Worm (Caenorhabditis elegans) whole organism, L4 larva: ENCODE results near the gene M04G7.2.
A peak's percentile ranks its signal among the peaks of the same experiment; 100 is the strongest.
"Not testable (repeated sequence)": the region's sequence is repeated elsewhere in the genome, so short reads cannot be mapped to it uniquely, and the experiment has no call there.

Experiments
- D1046.2 ChIP-seq: fragments of 200-800 bp; sonication (Bioruptor generic); IDR thresholded peaks from 2 replicates; pipeline ENCODE4 v1.3.6; 2022; ENCODE audit warnings: missing genetic modification characterization, missing compliant biosample characterization
- F37D6.2 ChIP-seq: sonication (generic microtip); optimal IDR thresholded peaks from 2 replicates; lab custom pipeline; 2016; ENCODE audit warnings: mild to moderate bottlenecking, missing genetic modification characterization, missing compliant biosample characterization
- Y105C5A.15 ChIP-seq: fragments of 200-800 bp; sonication (Bioruptor generic); IDR thresholded peaks from 2 replicates; pipeline ENCODE4 v1.3.6; 2022; ENCODE audit warnings: missing genetic modification characterization, missing compliant biosample characterization
- Y48G9A.11 ChIP-seq: fragments of 200-800 bp; sonication (Bioruptor generic); IDR thresholded peaks from 2 replicates; pipeline ENCODE4 v1.3.6; 2022; ENCODE audit warnings: missing genetic modification reagents, missing genetic modification characterization, missing compliant biosample characterization
- ZK337.2 ChIP-seq: fragments of 200-800 bp; sonication (Bioruptor generic); IDR thresholded peaks from 2 replicates; pipeline ENCODE4 v1.3.6; 2022; ENCODE audit warnings: missing genetic modification reagents, missing genetic modification characterization, missing compliant biosample characterization
- ZK546.5 ChIP-seq, 2 experiments: sonication (generic microtip); optimal IDR thresholded peaks; 2 replicates each; lab custom pipeline; 2017; ENCODE audit warnings: missing biosample characterization in 2 of 2, missing genetic modification characterization in 2 of 2
- ceh-32 ChIP-seq: sonication (generic microtip); optimal IDR thresholded peaks from 2 replicates; lab custom pipeline; 2016; ENCODE audit warnings: mild to moderate bottlenecking, missing genetic modification characterization, missing compliant biosample characterization; ENCODE audit not compliant: poor library complexity
- ceh-82 ChIP-seq: sonication (generic microtip); optimal IDR thresholded peaks from 2 replicates; lab custom pipeline; 2017; ENCODE audit warnings: missing biosample characterization, missing genetic modification characterization
- daf-19 ChIP-seq: fragments of 200-800 bp; sonication (Bioruptor generic); conservative IDR thresholded peaks from 2 replicates; pipeline ENCODE4 v1.3.6; 2022; ENCODE audit warnings: missing genetic modification characterization, missing compliant biosample characterization
- daf-8 ChIP-seq: fragments of 200-800 bp; sonication (Bioruptor generic); IDR thresholded peaks from 2 replicates; pipeline ENCODE4 v1.3.6; 2022; ENCODE audit warnings: missing genetic modification characterization, missing compliant biosample characterization
- dmd-6 ChIP-seq: fragments of 200-800 bp; sonication (Bioruptor generic); IDR thresholded peaks from 2 replicates; pipeline ENCODE4 v1.3.6; 2022; ENCODE audit warnings: missing genetic modification reagents, missing genetic modification characterization, missing compliant biosample characterization
- dmd-9 ChIP-seq: fragments of 200-800 bp; sonication (Bioruptor generic); IDR thresholded peaks from 2 replicates; pipeline ENCODE4 v1.3.6; 2022; ENCODE audit warnings: missing genetic modification reagents, missing genetic modification characterization, missing compliant biosample characterization
- egl-43 ChIP-seq: fragments of 200-800 bp; sonication (Bioruptor generic); IDR thresholded peaks from 2 replicates; pipeline ENCODE4 v1.3.6; 2022; ENCODE audit warnings: missing genetic modification reagents, missing genetic modification characterization, missing compliant biosample characterization
- fkh-10 ChIP-seq: fragments of 150-350 bp; optimal IDR thresholded peaks from 2 replicates; lab custom pipeline; 2014; ENCODE audit warnings: missing biosample characterization, missing genetic modification reagents, missing genetic modification characterization
- hif-1 ChIP-seq, 2 experiments: sonication (generic microtip); optimal IDR thresholded peaks; 2 replicates each; lab custom pipeline; 2016 to 2017; ENCODE audit warnings: missing compliant biosample characterization in 2 of 2, missing genetic modification characterization in 2 of 2, missing genetic modification reagents in 2 of 2, missing genotype in 2 of 2, mild to moderate bottlenecking in 1 of 2
- hmg-1.1 ChIP-seq: fragments of 200-800 bp; sonication (Bioruptor generic); IDR thresholded peaks from 2 replicates; pipeline ENCODE4 v1.3.6; 2022; ENCODE audit warnings: missing genetic modification reagents, missing genetic modification characterization, missing compliant biosample characterization
- jun-1 ChIP-seq: fragments of 150-350 bp; optimal IDR thresholded peaks from 2 replicates; lab custom pipeline; 2014; ENCODE audit warnings: missing biosample characterization, missing genetic modification reagents, missing genetic modification characterization
- lin-15B ChIP-seq: fragments of 150-350 bp; sonication (generic microtip); optimal IDR thresholded peaks from 3 replicates; lab custom pipeline; 2014; ENCODE audit warnings: missing biosample characterization, missing genetic modification characterization
- lir-3 ChIP-seq: sonication (generic microtip); optimal IDR thresholded peaks from 2 replicates; lab custom pipeline; 2016; ENCODE audit warnings: mild to moderate bottlenecking, missing genetic modification characterization, missing compliant biosample characterization
- madf-5 ChIP-seq, 2 experiments: fragments of 200-800 bp; sonication (Bioruptor generic); IDR thresholded peaks; 2 replicates each; pipeline ENCODE4 v1.3.6; 2022; ENCODE audit warnings: missing compliant biosample characterization in 2 of 2, missing genetic modification characterization in 2 of 2
- mdl-1 ChIP-seq, 2 experiments: fragments of 150-350 bp in 1 of 2; sonication (generic microtip) in 1 of 2; optimal IDR thresholded peaks; 2 replicates each; lab custom pipeline; 2014 to 2017; ENCODE audit warnings: missing biosample characterization in 2 of 2, missing genetic modification characterization in 2 of 2
- mep-1 ChIP-seq: fragments of 150-350 bp; sonication (generic microtip); optimal IDR thresholded peaks from 3 replicates; lab custom pipeline; 2014; ENCODE audit warnings: missing biosample characterization, missing genetic modification characterization
- nhr-10 ChIP-seq: fragments of 150-350 bp; optimal IDR thresholded peaks from 2 replicates; lab custom pipeline; 2014; ENCODE audit warnings: missing biosample characterization, missing genetic modification characterization
- nhr-11 ChIP-seq: fragments of 150-350 bp; optimal IDR thresholded peaks from 2 replicates; lab custom pipeline; 2014; ENCODE audit warnings: missing biosample characterization, missing genetic modification characterization
- nhr-28 ChIP-seq: fragments of 150-350 bp; optimal IDR thresholded peaks from 2 replicates; lab custom pipeline; 2014; ENCODE audit warnings: missing biosample characterization, missing genetic modification characterization
- nhr-48 ChIP-seq: sonication (generic microtip); optimal IDR thresholded peaks from 2 replicates; lab custom pipeline; 2016; ENCODE audit warnings: mild to moderate bottlenecking, missing genetic modification characterization, missing compliant biosample characterization
- nhr-77 ChIP-seq: fragments of 150-350 bp; optimal IDR thresholded peaks from 2 replicates; lab custom pipeline; 2014; ENCODE audit warnings: missing biosample characterization, missing genetic modification characterization
- saeg-2 ChIP-seq: fragments of 200-800 bp; sonication (Bioruptor generic); IDR thresholded peaks from 2 replicates; pipeline ENCODE4 v1.3.6; 2022; ENCODE audit warnings: missing genetic modification reagents, missing genetic modification characterization, missing compliant biosample characterization
- set-16 ChIP-seq: fragments of 200-800 bp; sonication (Bioruptor generic); IDR thresholded peaks from 2 replicates; pipeline ENCODE4 v1.3.6; 2022; ENCODE audit warnings: missing genetic modification reagents, missing genetic modification characterization, missing compliant biosample characterization
- snpc-1.2 ChIP-seq: fragments of 200-800 bp; sonication (Bioruptor generic); IDR thresholded peaks from 2 replicates; pipeline ENCODE4 v1.3.6; 2022; ENCODE audit warnings: missing genetic modification reagents, missing genetic modification characterization, missing compliant biosample characterization
- spr-1 ChIP-seq: sonication (generic microtip); optimal IDR thresholded peaks from 2 replicates; lab custom pipeline; 2016; ENCODE audit warnings: mild to moderate bottlenecking, missing genetic modification characterization, missing compliant biosample characterization
- tag-97 ChIP-seq: fragments of 200-800 bp; sonication (Bioruptor generic); IDR thresholded peaks from 2 replicates; pipeline ENCODE4 v1.3.6; 2022; ENCODE audit warnings: missing genetic modification characterization, missing compliant biosample characterization
- tra-1 ChIP-seq: fragments of 200-800 bp; sonication (Bioruptor generic); IDR thresholded peaks from 2 replicates; pipeline ENCODE4 v1.3.6; 2022; ENCODE audit warnings: missing genetic modification reagents, missing genetic modification characterization, missing compliant biosample characterization
- unc-39 ChIP-seq: sonication (generic microtip); optimal IDR thresholded peaks from 2 replicates; lab custom pipeline; 2017; ENCODE audit warnings: missing biosample characterization, missing genetic modification characterization
- unc-62 ChIP-seq, 3 experiments: fragments of 150-350 bp in 1 of 3; sonication (generic microtip); optimal IDR thresholded peaks in 2 of 3; peaks in 1 of 3; 1 replicate in 1 of 3; 2 replicates in 2 of 3; lab custom pipeline; 2014 to 2017; ENCODE audit warnings: missing biosample characterization in 3 of 3, missing genetic modification characterization in 3 of 3, missing genetic modification reagents in 3 of 3, missing genotype in 1 of 3

Gene M04G7.2

DNA sequence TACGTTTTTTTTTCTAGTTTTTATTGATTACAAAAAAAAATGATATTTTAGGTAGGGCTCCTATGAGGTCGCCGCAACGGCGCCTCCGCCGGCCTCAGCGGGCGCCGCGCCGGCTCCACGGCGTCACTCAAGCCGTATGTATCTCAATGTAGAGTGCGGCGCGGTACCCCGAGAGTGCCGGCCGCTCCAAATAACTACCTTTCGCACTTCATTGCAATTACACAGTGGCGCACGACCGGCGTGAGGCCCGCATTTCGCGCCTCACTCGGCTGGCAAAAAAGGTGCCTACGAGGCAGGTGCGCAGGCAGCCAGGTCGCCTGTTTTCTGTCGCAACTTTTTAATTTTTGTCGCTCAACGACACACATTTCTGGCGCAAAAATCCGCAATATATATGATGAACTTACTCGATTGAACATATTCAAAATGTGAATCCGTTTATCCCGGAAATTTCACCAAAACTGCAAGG is at the start of gene M04G7.2:
TSS of gene M04G7.2 (minus strand) at position 416 of the 466 bp plus-strand sequence.
- TF ChIP-seq Y105C5A.15 (GFP tag; lab: Robert Waterston, UW) = 0 out of 2 replicates have a peak, but pooled peaks have one; percentile 24
- 0 out of 2 replicates have a peak, but pooled peaks have one; percentile 13 for TF ChIP-seq Y48G9A.11
- TF ChIP-seq egl-43 (GFP tag; lab: Robert Waterston, UW) = peak; percentile 73
- TF ChIP-seq daf-8 = peak; percentile 17; the same call in 1 of the 2 replicates
- peak; percentile 91 for TF ChIP-seq set-16 (GFP tag; lab: Robert Waterston, UW)
- TF ChIP-seq dmd-9 = 0 out of 2 replicates have a peak, but pooled peaks have one; percentile 56
- no peak for TF ChIP-seq nhr-10 (tag; lab: Kevin White, UChicago)
- TF ChIP-seq nhr-48 (tag; lab: Kevin White, UChicago) = no peak
- no peak for TF ChIP-seq D1046.2
- peak in 1 of 2 experiments; percentile 26 for TF ChIP-seq hif-1 (tag; optimal IDR thresholded peaks at IDR 0.05; lab: Kevin White, UChicago)
- 0 out of 2 replicates have a peak, but pooled peaks have one; percentile 12 for TF ChIP-seq hmg-1.1
- TF ChIP-seq, all 104 proteins: peak for 8

ce11 chrIV:506384-506783 is 45.6 kb upstream of the M04G7.2 start, which contains the start of gene W03G1.5:
W03G1.5 (minus strand) TSS chrIV:506484.
- TF ChIP-seq lin-15B (tag; lab: Kevin White, UChicago) (no peak), nhr-11 (peak; percentile 3)

DNA sequence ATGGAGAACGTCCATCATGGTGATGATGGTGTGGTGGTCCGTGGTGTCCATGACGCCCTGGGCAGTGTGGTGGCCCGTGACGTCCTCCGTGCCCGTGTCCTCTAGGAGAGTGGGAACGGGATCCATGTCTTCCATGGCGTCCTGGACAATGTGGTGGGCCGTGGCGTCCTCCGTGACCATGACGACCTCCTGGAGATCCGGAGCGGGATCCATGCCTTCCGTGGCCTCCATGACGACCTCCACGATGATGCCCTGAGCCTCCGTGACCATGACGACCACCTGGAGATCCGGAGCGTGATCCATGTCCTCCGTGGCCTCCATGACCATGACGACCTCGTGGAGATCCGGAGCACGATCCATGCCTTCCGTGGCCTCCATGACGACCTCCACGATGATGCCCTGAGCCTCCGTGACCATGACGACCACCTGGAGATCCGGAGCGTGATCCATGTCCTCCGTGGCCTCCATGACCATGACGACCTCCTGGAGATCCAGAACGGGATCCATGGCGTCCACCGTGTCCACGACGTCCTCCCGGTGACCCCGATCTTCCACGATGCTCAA is 44.5 kb upstream of the M04G7.2 start:
- peak in 1 of 2 experiments; percentile 19 for TF ChIP-seq unc-62 (GFP tag; optimal IDR thresholded peaks at IDR 0.05 in 1 of 2; lab: Kevin White, UChicago)
- TF ChIP-seq unc-62 (tag; optimal IDR thresholded peaks at IDR 0.05; lab: Kevin White, UChicago) = not testable (repeated sequence)
- peak; percentile 82 for TF ChIP-seq set-16 (GFP tag; lab: Robert Waterston, UW)

DNA sequence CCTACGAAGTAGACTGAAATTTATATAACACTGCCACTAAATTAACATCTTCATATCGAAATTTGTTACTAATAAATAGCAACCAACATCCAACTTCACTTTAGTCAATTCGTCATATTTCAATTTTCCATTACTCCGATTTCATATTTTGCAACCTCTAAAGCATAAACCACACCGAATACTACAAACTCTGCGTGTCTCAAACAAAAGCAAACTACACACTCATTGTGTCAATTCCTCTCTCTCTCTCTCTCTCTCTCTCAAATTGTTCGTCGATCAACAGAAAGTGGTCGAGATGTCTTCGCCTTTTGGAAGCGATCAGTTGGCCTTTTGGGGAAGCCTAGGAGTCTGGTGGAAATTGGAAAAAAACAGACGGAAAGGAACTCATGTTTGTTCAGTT is 43.7 kb upstream of the M04G7.2 start:
- TF ChIP-seq unc-62 (GFP tag; optimal IDR thresholded peaks at IDR 0.05 in 1 of 2; lab: Kevin White, UChicago) (peak in 1 of 2 experiments; percentile 3), unc-62 (tag; optimal IDR thresholded peaks at IDR 0.05; lab: Kevin White, UChicago) (no peak), daf-19 (GFP tag; lab: Robert Waterston, UW) (no peak), nhr-28 (tag; lab: Kevin White, UChicago) (peak; percentile 92)

ce11 chrIV:497155-497554 is 36.3 kb upstream of the M04G7.2 start:
- TF ChIP-seq snpc-1.2 (GFP tag; lab: Robert Waterston, UW) (no peak), F37D6.2 (no peak), Y48G9A.11 (no peak), jun-1 (tag; lab: Kevin White, UChicago) (no peak), unc-39 (tag; lab: Kevin White, UChicago) (no peak), madf-5 (GFP tag; IDR thresholded peaks at IDR 0.05; lab: Robert Waterston, UW) (no peak), fkh-10 (no peak), ceh-32 (tag; lab: Kevin White, UChicago) (no peak)

DNA sequence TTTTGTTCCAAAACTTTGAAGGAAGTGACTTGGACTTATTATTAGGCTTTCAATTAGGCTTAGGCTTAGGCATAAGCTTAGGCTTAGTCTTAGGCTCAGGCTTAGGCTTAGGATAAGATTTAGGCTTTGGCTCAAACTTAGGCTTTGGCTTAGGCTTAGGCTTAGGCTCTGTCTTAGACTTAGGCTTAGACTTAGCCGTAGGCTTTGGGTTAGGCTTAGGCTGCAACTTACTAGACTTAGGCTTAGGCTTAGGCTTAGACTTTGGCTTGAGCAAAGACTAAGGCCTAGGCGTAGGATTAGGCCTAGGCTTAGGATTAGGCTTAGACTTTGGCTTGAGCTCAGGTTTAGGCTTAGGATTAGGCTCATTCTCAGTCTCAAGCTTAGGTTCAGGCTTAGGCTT is 23.9 kb upstream of the M04G7.2 start:
- TF ChIP-seq ceh-82 (tag; lab: Kevin White, UChicago) (no peak), set-16 (GFP tag; lab: Robert Waterston, UW) (no peak), Y48G9A.11 (no peak), tra-1 (GFP tag; lab: Robert Waterston, UW) (no peak), ZK337.2 (GFP tag; lab: Robert Waterston, UW) (no peak), mep-1 (tag; lab: Kevin White, UChicago) (no peak), tag-97 (GFP tag; lab: Robert Waterston, UW) (no peak), spr-1 (tag; lab: Kevin White, UChicago) (no peak), lir-3 (tag; lab: Kevin White, UChicago) (no peak), nhr-77 (tag; lab: Kevin White, UChicago) (no peak), dmd-6 (GFP tag; lab: Robert Waterston, UW) (no peak), mdl-1 (tag; optimal IDR thresholded peaks at IDR 0.05; lab: Kevin White, UChicago) (no peak), saeg-2 (GFP tag; lab: Robert Waterston, UW) (no peak), ZK546.5 (tag; optimal IDR thresholded peaks at IDR 0.05; lab: Kevin White, UChicago) (no peak), snpc-1.2 (GFP tag; lab: Robert Waterston, UW) (no peak)
